Worm (Caenorhabditis elegans) whole organism, L2 larva: ENCODE data around the gene clc-5.

Experiments used
- F13H6.1 ChIP-seq: sonication (generic microtip); optimal IDR thresholded peaks from 2 replicates; lab custom pipeline; 2016; ENCODE audit warnings: missing genetic modification characterization, missing compliant biosample characterization
- Y55F3AM.14 ChIP-seq: fragments of 200-800 bp; sonication (Bioruptor generic); optimal IDR thresholded peaks from 2 replicates; lab custom pipeline; 2018; ENCODE audit warnings: mild to moderate bottlenecking, missing genetic modification characterization, missing compliant biosample characterization
- alr-1 ChIP-seq: fragments of 150-350 bp; optimal IDR thresholded peaks from 2 replicates; lab custom pipeline; 2014; ENCODE audit warnings: missing biosample characterization, missing genetic modification characterization
- aly-2 ChIP-seq: fragments of 150-350 bp; optimal IDR thresholded peaks from 2 replicates; lab custom pipeline; 2014; ENCODE audit warnings: missing biosample characterization, missing genetic modification characterization
- ceh-82 ChIP-seq: fragments of 150-350 bp; optimal IDR thresholded peaks from 2 replicates; lab custom pipeline; 2014; ENCODE audit warnings: missing biosample characterization, missing genetic modification characterization
- crh-2 ChIP-seq: sonication (generic microtip); optimal IDR thresholded peaks from 2 replicates; lab custom pipeline; 2017; ENCODE audit warnings: missing biosample characterization, missing genetic modification characterization
- dmd-4 ChIP-seq: sonication (generic microtip); optimal IDR thresholded peaks from 2 replicates; lab custom pipeline; 2017; ENCODE audit warnings: missing biosample characterization, missing genetic modification characterization
- elt-1 ChIP-seq: fragments of 150-350 bp; optimal IDR thresholded peaks from 2 replicates; lab custom pipeline; 2014; ENCODE audit warnings: missing biosample characterization, missing genetic modification characterization
- fos-1 ChIP-seq: fragments of 150-350 bp; optimal IDR thresholded peaks from 2 replicates; lab custom pipeline; 2014; ENCODE audit warnings: missing biosample characterization, missing genetic modification characterization
- gmeb-1 ChIP-seq: fragments of 150-350 bp; optimal IDR thresholded peaks from 2 replicates; lab custom pipeline; 2014; ENCODE audit warnings: missing biosample characterization, missing genetic modification characterization
- lin-13 ChIP-seq: fragments of 150-350 bp; optimal IDR thresholded peaks from 2 replicates; lab custom pipeline; 2014; ENCODE audit warnings: missing biosample characterization, missing genetic modification reagents, missing genetic modification characterization
- lin-39 ChIP-seq: fragments of 150-350 bp; optimal IDR thresholded peaks from 2 replicates; lab custom pipeline; 2014; ENCODE audit warnings: missing biosample characterization, missing genetic modification reagents, missing genetic modification characterization
- lsy-2 ChIP-seq, 2 experiments: fragments of 150-350 bp in 1 of 2; sonication (generic microtip) in 1 of 2; optimal IDR thresholded peaks; 2 replicates each; lab custom pipeline; 2014 to 2017; ENCODE audit warnings: missing biosample characterization in 2 of 2, missing genetic modification characterization in 2 of 2
- mab-5 ChIP-seq: fragments of 150-350 bp; optimal IDR thresholded peaks from 2 replicates; lab custom pipeline; 2014; ENCODE audit warnings: missing biosample characterization, missing genetic modification characterization
- nhr-10 ChIP-seq: sonication (generic microtip); optimal IDR thresholded peaks from 2 replicates; lab custom pipeline; 2017; ENCODE audit warnings: missing biosample characterization, missing genetic modification characterization
- nhr-129 ChIP-seq: fragments of 150-350 bp; optimal IDR thresholded peaks from 2 replicates; lab custom pipeline; 2014; ENCODE audit warnings: missing biosample characterization, missing genetic modification characterization
- nhr-21 ChIP-seq: fragments of 150-350 bp; optimal IDR thresholded peaks from 2 replicates; lab custom pipeline; 2014; ENCODE audit warnings: missing biosample characterization, missing genetic modification characterization
- nhr-23 ChIP-seq: fragments of 150-350 bp; optimal IDR thresholded peaks from 2 replicates; lab custom pipeline; 2014; ENCODE audit warnings: missing biosample characterization, missing genetic modification reagents, missing genetic modification characterization
- nhr-25 ChIP-seq: fragments of 150-350 bp; sonication (generic microtip); optimal IDR thresholded peaks from 3 replicates; lab custom pipeline; 2014; ENCODE audit warnings: missing biosample characterization, missing genetic modification characterization
- peb-1 ChIP-seq: fragments of 150-350 bp; optimal IDR thresholded peaks from 2 replicates; lab custom pipeline; 2014; ENCODE audit warnings: missing biosample characterization, missing genetic modification characterization
- sem-4 ChIP-seq: fragments of 150-350 bp; optimal IDR thresholded peaks from 2 replicates; lab custom pipeline; 2014; ENCODE audit warnings: missing biosample characterization, missing genetic modification reagents, missing genetic modification characterization
- skn-1 ChIP-seq: sonication (generic microtip); optimal IDR thresholded peaks from 2 replicates; lab custom pipeline; 2017; ENCODE audit warnings: missing biosample characterization, missing genetic modification characterization
- sma-3 ChIP-seq: sonication (generic microtip); optimal IDR thresholded peaks from 2 replicates; lab custom pipeline; 2016; ENCODE audit warnings: missing genetic modification reagents, missing genetic modification characterization, missing compliant biosample characterization
- sma-9 ChIP-seq, 2 experiments: fragments of 150-350 bp in 1 of 2; sonication (generic microtip) in 1 of 2; optimal IDR thresholded peaks; 2 replicates each; lab custom pipeline; 2014 to 2016; ENCODE audit warnings: missing genetic modification characterization in 2 of 2, mild to moderate bottlenecking in 1 of 2, missing biosample characterization in 1 of 2, missing compliant biosample characterization in 1 of 2, missing genetic modification reagents in 1 of 2, moderate library complexity in 1 of 2
- snpc-4 ChIP-seq: fragments of 150-350 bp; optimal IDR thresholded peaks from 2 replicates; lab custom pipeline; 2014; ENCODE audit warnings: missing biosample characterization, missing genetic modification characterization
- unc-39 ChIP-seq: fragments of 150-350 bp; optimal IDR thresholded peaks from 2 replicates; lab custom pipeline; 2014; ENCODE audit warnings: missing biosample characterization, missing genetic modification characterization
- unc-55 ChIP-seq: fragments of 150-350 bp; sonication (generic microtip); optimal IDR thresholded peaks from 3 replicates; lab custom pipeline; 2014; ENCODE audit warnings: missing biosample characterization, missing genetic modification reagents, missing genetic modification characterization
- unc-62 ChIP-seq: fragments of 150-350 bp; optimal IDR thresholded peaks from 2 replicates; lab custom pipeline; 2014; ENCODE audit warnings: missing biosample characterization, missing genetic modification reagents, missing genetic modification characterization
- zag-1 ChIP-seq: fragments of 150-350 bp; optimal IDR thresholded peaks from 2 replicates; lab custom pipeline; 2014; ENCODE audit warnings: missing biosample characterization, missing genetic modification characterization
- ztf-1 ChIP-seq: fragments of 200-800 bp; sonication (Bioruptor generic); conservative IDR thresholded peaks from 2 replicates; pipeline ENCODE4 v1.3.6; 2022; ENCODE audit warnings: missing genetic modification characterization, missing compliant biosample characterization
- ztf-11 ChIP-seq: sonication (generic microtip); optimal IDR thresholded peaks from 2 replicates; lab custom pipeline; 2017; ENCODE audit warnings: missing biosample characterization, missing genetic modification characterization
- ztf-4 ChIP-seq: fragments of 150-350 bp; optimal IDR thresholded peaks from 2 replicates; lab custom pipeline; 2014; ENCODE audit warnings: missing biosample characterization, missing genetic modification characterization

clc-5 gene

ce11 chrX:7437949-7438348 is 4.6 kb downstream of the clc-5 start, which contains the start of gene C01C10.2:
TSS of gene C01C10.2 (minus strand) at chrX:7438118.
- TF ChIP-seq zag-1 (tag; lab: Kevin White, UChicago) (no peak), Y55F3AM.14 (no peak), F13H6.1 (tag; lab: Kevin White, UChicago) (no peak), nhr-25 (peak; percentile 45), lin-39 (tag; lab: Kevin White, UChicago) (no peak), sem-4 (tag; lab: Kevin White, UChicago) (peak; percentile 31), sma-9 (GFP tag; optimal IDR thresholded peaks at IDR 0.05; lab: Kevin White, UChicago) (no peak), sma-9 (tag; optimal IDR thresholded peaks at IDR 0.05; lab: Kevin White, UChicago) (no peak), nhr-23 (tag; lab: Kevin White, UChicago) (no peak), ztf-11 (no peak), sma-3 (GFP tag; lab: Kevin White, UChicago) (peak; percentile 32)

ce11 chrX:7440102-7440501 is 6.7 kb downstream of the clc-5 start:
- TF ChIP-seq lin-13 (GFP tag; lab: Kevin White, UChicago): no peak
- peak; percentile 0 for TF ChIP-seq fos-1

ce11 chrX:7442477-7442876 is 9.1 kb downstream of the clc-5 start, which contains the start of gene acl-12:
TSS of gene acl-12 (minus strand) at chrX:7442577.
- TF ChIP-seq lin-13 (GFP tag; lab: Kevin White, UChicago) (no peak), unc-55 (GFP tag; lab: Kevin White, UChicago) (peak; percentile 39), nhr-129 (tag; lab: Kevin White, UChicago) (peak; percentile 12)

ce11 chrX:7445734-7446133 is 12.4 kb downstream of the clc-5 start:
- TF ChIP-seq lsy-2 (tag; optimal IDR thresholded peaks at IDR 0.05; lab: Kevin White, UChicago) (no peak), unc-62 (no peak), crh-2 (peak; percentile 4), unc-55 (GFP tag; lab: Kevin White, UChicago) (no peak), elt-1 (tag; lab: Kevin White, UChicago) (no peak), sma-9 (GFP tag; optimal IDR thresholded peaks at IDR 0.05; lab: Kevin White, UChicago) (peak; percentile 41), sma-9 (tag; optimal IDR thresholded peaks at IDR 0.05; lab: Kevin White, UChicago) (no peak), fos-1 (peak; percentile 34), mab-5 (tag; lab: Kevin White, UChicago) (no peak), nhr-129 (tag; lab: Kevin White, UChicago) (peak; percentile 32)

- peak; percentile 21 for TF ChIP-seq sma-9 (GFP tag; optimal IDR thresholded peaks at IDR 0.05; lab: Kevin White, UChicago)
- no peak for TF ChIP-seq sma-9 (tag; optimal IDR thresholded peaks at IDR 0.05; lab: Kevin White, UChicago)
- TF ChIP-seq Y55F3AM.14: no peak
These were observed 13.1 kb downstream of the clc-5 start for ce11 chrX:7446485-7446884.

ce11 chrX:7447340-7447739 is 14.0 kb downstream of the clc-5 start:
- no peak for TF ChIP-seq crh-2
- no peak for TF ChIP-seq unc-55 (GFP tag; lab: Kevin White, UChicago)
- TF ChIP-seq nhr-25: no peak
- TF ChIP-seq nhr-129 (tag; lab: Kevin White, UChicago): no peak
- no peak for TF ChIP-seq nhr-23 (tag; lab: Kevin White, UChicago)
- no peak for TF ChIP-seq skn-1
- no peak for TF ChIP-seq elt-1 (tag; lab: Kevin White, UChicago)
- TF ChIP-seq snpc-4: no peak

- TF ChIP-seq unc-39 (tag; lab: Kevin White, UChicago) (no peak), lsy-2 (tag; optimal IDR thresholded peaks at IDR 0.05; lab: Kevin White, UChicago) (no peak), sma-3 (GFP tag; lab: Kevin White, UChicago) (no peak), unc-55 (GFP tag; lab: Kevin White, UChicago) (no peak), nhr-129 (tag; lab: Kevin White, UChicago) (no peak), alr-1 (tag; lab: Kevin White, UChicago) (no peak)
These were observed 19.2 kb downstream of the clc-5 start for ce11 chrX:7452606-7453005.

- TF ChIP-seq peb-1 (no peak), skn-1 (no peak), gmeb-1 (no peak), ztf-1 (GFP tag; lab: Robert Waterston, UW) (no peak), nhr-25 (no peak), ceh-82 (tag; lab: Kevin White, UChicago) (no peak), mab-5 (tag; lab: Kevin White, UChicago) (no peak), nhr-10 (tag; lab: Kevin White, UChicago) (no peak), sma-3 (GFP tag; lab: Kevin White, UChicago) (no peak), ztf-4 (tag; lab: Kevin White, UChicago) (no peak), alr-1 (tag; lab: Kevin White, UChicago) (no peak), aly-2 (tag; lab: Kevin White, UChicago) (no peak), unc-39 (tag; lab: Kevin White, UChicago) (no peak), dmd-4 (tag; lab: Kevin White, UChicago) (no peak), sem-4 (tag; lab: Kevin White, UChicago) (no peak), nhr-21 (tag; lab: Kevin White, UChicago) (no peak)
These were observed 22.6 kb downstream of the clc-5 start for ce11 chrX:7455960-7456359.
